Fruit fly (Drosophila melanogaster) whole organism, adult: ENCODE data around the gene Unc-76.

ENCODE experiments used
- CG14711 ChIP-seq: fragments of 200-800 bp; sonication (Bioruptor generic); optimal IDR thresholded peaks from 2 replicates; lab custom pipeline; 2018; ENCODE audit warnings: missing biosample characterization, mild to moderate bottlenecking, missing genetic modification characterization, moderate library complexity
- CG33017 ChIP-seq: fragments of 200-800 bp; sonication (Bioruptor generic); optimal IDR thresholded peaks from 2 replicates; lab custom pipeline; 2018; ENCODE audit warnings: missing biosample characterization, mild to moderate bottlenecking, missing genetic modification characterization, moderate library complexity
- CG7101 ChIP-seq: fragments of 200-800 bp; sonication (Bioruptor generic); optimal IDR thresholded peaks from 2 replicates; lab custom pipeline; 2018; ENCODE audit warnings: missing biosample characterization, mild to moderate bottlenecking, missing genetic modification characterization, moderate library complexity
- Hr96 ChIP-seq: fragments of 200-800 bp; sonication (Bioruptor generic); optimal IDR thresholded peaks from 2 replicates; lab custom pipeline; 2016; ENCODE audit warnings: missing biosample characterization, missing genetic modification characterization
- cic ChIP-seq: fragments of 200-800 bp; sonication (Bioruptor generic); optimal IDR thresholded peaks from 2 replicates; lab custom pipeline; 2017; ENCODE audit warnings: missing biosample characterization, mild to moderate bottlenecking, missing genetic modification characterization, moderate library complexity

DNA sequence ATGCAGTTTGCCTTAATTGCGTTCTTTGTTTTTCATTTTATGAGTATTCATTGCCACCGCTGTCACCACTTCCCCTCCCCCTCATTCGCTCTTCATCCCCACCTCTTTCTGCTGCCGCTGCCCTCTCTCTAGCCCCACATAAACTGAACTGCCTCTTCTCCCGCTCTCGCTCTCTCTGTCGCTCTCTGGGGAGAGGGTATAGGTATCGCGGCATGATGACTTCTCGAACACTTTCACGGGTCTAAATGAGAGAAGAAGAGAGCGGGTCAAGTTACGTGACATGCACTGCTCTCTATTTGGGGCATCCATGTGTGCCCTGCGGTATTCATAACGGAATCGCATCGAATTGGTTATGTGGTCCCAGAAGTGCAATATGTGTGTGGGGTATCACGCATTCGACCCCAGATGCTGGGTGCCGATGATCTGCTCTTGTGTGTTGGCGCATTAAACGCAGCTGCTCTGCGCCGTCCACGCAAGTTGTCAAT is 3.3 kb downstream of the Unc-76 start:
- TF ChIP-seq CG33017 (tag; lab: Kevin White, UChicago) (no peak), cic (GFP tag; lab: Kevin White, UChicago) (no peak), Hr96 (GFP tag; lab: Kevin White, UChicago) (no peak), CG7101 (tag; lab: Kevin White, UChicago) (peak; percentile 48), CG14711 (tag; lab: Kevin White, UChicago) (peak; percentile 9)
